Fruit fly (Drosophila melanogaster): ENCODE results near the gene B-H1.

- TF ChIP-seq Smox (GFP tag; optimal IDR thresholded peaks at IDR 0.05) (no peak), spab (GFP tag; optimal IDR thresholded peaks at IDR 0.05) (no peak), svp (GFP tag) (peak; percentile 15), topi (GFP tag; optimal IDR thresholded peaks at IDR 0.05) (no peak)
Measured at dm6 chrX:17452443-17452842, 55.2 kb downstream of the B-H1 start, which contains the start of gene CG8568.

All from whole organism, prepupa.